Fruit fly (Drosophila melanogaster) whole organism, embryonic: ENCODE measurements around the gene CG13996.
A peak's percentile ranks its signal among the peaks of the same experiment; 100 is the strongest.

ENCODE experiments used
- Awh ChIP-seq: fragments of 200-800 bp; sonication (Bioruptor generic); IDR thresholded peaks from 2 replicates; pipeline ENCODE4, ENCODE4 v1.3.6; 2022; ENCODE audit warnings: missing biosample characterization, missing genetic modification characterization
- CG10267 ChIP-seq: fragments of 200-800 bp; sonication (Bioruptor generic); optimal IDR thresholded peaks from 2 replicates; lab custom pipeline; 2018; ENCODE audit warnings: missing biosample characterization, mild to moderate bottlenecking, missing genetic modification characterization, moderate library complexity
- CG12236 ChIP-seq: fragments of 200-800 bp; sonication (Bioruptor generic); optimal IDR thresholded peaks from 2 replicates; lab custom pipeline; 2016; ENCODE audit warnings: missing biosample characterization, missing genetic modification characterization
- CG13894 ChIP-seq: fragments of 200-800 bp; sonication (Bioruptor generic); optimal IDR thresholded peaks from 3 replicates; lab custom pipeline; 2018; ENCODE audit warnings: missing biosample characterization, mild to moderate bottlenecking, missing genetic modification characterization, moderate library complexity
- CG14667 ChIP-seq: fragments of 200-800 bp; sonication (Bioruptor generic); IDR thresholded peaks from 2 replicates; pipeline ENCODE4 v1.3.6; 2022; ENCODE audit warnings: missing biosample characterization, missing genetic modification characterization
- CG15269 ChIP-seq: fragments of 200-800 bp; sonication (Bioruptor generic); optimal IDR thresholded peaks from 2 replicates; lab custom pipeline; 2018; ENCODE audit warnings: missing biosample characterization, mild to moderate bottlenecking, missing genetic modification characterization, moderate library complexity
- CG15514 ChIP-seq: fragments of 200-800 bp; sonication (Bioruptor generic); optimal IDR thresholded peaks from 3 replicates; lab custom pipeline; 2017; ENCODE audit warnings: missing biosample characterization, missing genetic modification characterization, mild to moderate bottlenecking, moderate library complexity, missing genetic modification reagents
- CG16779 ChIP-seq: fragments of 200-800 bp; sonication (Bioruptor generic); IDR thresholded peaks from 2 replicates; pipeline ENCODE4 v1.3.6; 2022; ENCODE audit warnings: missing biosample characterization, missing genetic modification characterization
- CG17385 ChIP-seq: fragments of 200-800 bp; sonication (Bioruptor generic); optimal IDR thresholded peaks from 3 replicates; lab custom pipeline; 2018; ENCODE audit warnings: missing biosample characterization, mild to moderate bottlenecking, missing genetic modification characterization
- CG18599 ChIP-seq: fragments of 200-800 bp; sonication (Bioruptor generic); optimal IDR thresholded peaks from 3 replicates; lab custom pipeline; 2017; ENCODE audit warnings: missing biosample characterization, missing genetic modification characterization, mild to moderate bottlenecking, moderate library complexity, missing genetic modification reagents
- CG2120 ChIP-seq: fragments of 200-800 bp; sonication (Bioruptor generic); optimal IDR thresholded peaks from 3 replicates; lab custom pipeline; 2016; ENCODE audit warnings: missing biosample characterization, missing genetic modification characterization
- CG2129 ChIP-seq: fragments of 200-800 bp; sonication (Bioruptor generic); IDR thresholded peaks from 2 replicates; pipeline ENCODE4 v1.3.6; 2022; ENCODE audit warnings: missing biosample characterization, missing genetic modification characterization; ENCODE audit not compliant: partially characterized antibody
- CG2199 ChIP-seq: fragments of 200-800 bp; sonication (Bioruptor generic); IDR thresholded peaks from 3 replicates; pipeline ENCODE4 v1.3.6; 2022; ENCODE audit warnings: missing biosample characterization, missing genetic modification characterization
- CG2678 ChIP-seq: fragments of 200-800 bp; sonication (Bioruptor generic); optimal IDR thresholded peaks from 3 replicates; lab custom pipeline; 2019; ENCODE audit warnings: missing biosample characterization, mild to moderate bottlenecking, missing genetic modification characterization, moderate library complexity
- CG3065 ChIP-seq: fragments of 200-800 bp; sonication (Bioruptor generic); optimal IDR thresholded peaks from 2 replicates; lab custom pipeline; 2016; ENCODE audit warnings: missing biosample characterization, missing genetic modification characterization
- CG4424 ChIP-seq: fragments of 200-800 bp; sonication (Bioruptor generic); optimal IDR thresholded peaks from 3 replicates; lab custom pipeline; 2016; ENCODE audit warnings: missing biosample characterization, missing genetic modification characterization
- CG6254 ChIP-seq: fragments of 200-800 bp; sonication (Bioruptor generic); optimal IDR thresholded peaks from 3 replicates; lab custom pipeline; 2017; ENCODE audit warnings: mild to moderate bottlenecking, missing biosample characterization, missing genetic modification reagents, missing genetic modification characterization
- CG7372 ChIP-seq: fragments of 200-800 bp; sonication (Bioruptor generic); IDR thresholded peaks from 2 replicates; pipeline ENCODE4 v1.3.6; 2022; ENCODE audit warnings: missing biosample characterization, missing genetic modification characterization
- CG8290 ChIP-seq, 3 experiments: fragments of 200-800 bp; sonication (Bioruptor generic); optimal IDR thresholded peaks; 2 replicates each; lab custom pipeline; 2016 to 2019; ENCODE audit warnings: missing biosample characterization in 3 of 3, missing genetic modification characterization in 3 of 3, mild to moderate bottlenecking in 2 of 3, moderate library complexity in 1 of 3
- CG8924 ChIP-seq: fragments of 200-800 bp; optimal IDR thresholded peaks from 3 replicates; lab custom pipeline; 2019; ENCODE audit warnings: missing biosample characterization, mild to moderate bottlenecking, missing genetic modification characterization, moderate library complexity
- CG9437 ChIP-seq: fragments of 200-800 bp; sonication (Bioruptor generic); optimal IDR thresholded peaks from 2 replicates; lab custom pipeline; 2018; ENCODE audit warnings: missing biosample characterization, mild to moderate bottlenecking, missing genetic modification characterization
- CG9817 ChIP-seq: fragments of 200-800 bp; sonication (Bioruptor generic); optimal IDR thresholded peaks from 2 replicates; lab custom pipeline; 2018; ENCODE audit warnings: missing biosample characterization, mild to moderate bottlenecking, missing genetic modification characterization, moderate library complexity
- CG9876 ChIP-seq: fragments of 200-800 bp; sonication (Bioruptor generic); optimal IDR thresholded peaks from 2 replicates; lab custom pipeline; 2016; ENCODE audit warnings: missing biosample characterization, missing genetic modification characterization
- CoRest ChIP-seq: fragments of 200-800 bp; sonication (Bioruptor generic); optimal IDR thresholded peaks from 3 replicates; lab custom pipeline; 2018; ENCODE audit warnings: missing biosample characterization, mild to moderate bottlenecking, missing genetic modification characterization, moderate library complexity
- Drgx ChIP-seq: fragments of 200-800 bp; sonication (Bioruptor generic); IDR thresholded peaks from 2 replicates; pipeline ENCODE4 v1.3.6; 2022; ENCODE audit warnings: missing biosample characterization, missing genetic modification characterization
- Hand ChIP-seq: fragments of 200-800 bp; sonication (Bioruptor generic); optimal IDR thresholded peaks from 2 replicates; lab custom pipeline; 2017; ENCODE audit warnings: mild to moderate bottlenecking, missing biosample characterization, missing genetic modification reagents, missing genetic modification characterization
- Hey ChIP-seq: fragments of 200-800 bp; sonication (Bioruptor generic); optimal IDR thresholded peaks from 3 replicates; lab custom pipeline; 2018; ENCODE audit warnings: missing biosample characterization, mild to moderate bottlenecking, missing genetic modification characterization
- HmgZ ChIP-seq: fragments of 200-800 bp; sonication (Bioruptor generic); optimal IDR thresholded peaks from 2 replicates; lab custom pipeline; 2018; ENCODE audit warnings: missing biosample characterization, mild to moderate bottlenecking, missing genetic modification characterization
- Hr78 ChIP-seq, 2 experiments: fragments of 200-800 bp in 1 of 2; fragments of >200 bp in 1 of 2; sonication (Bioruptor generic) in 1 of 2; optimal IDR thresholded peaks; 2 replicates each; lab custom pipeline; 2017 to 2019; ENCODE audit warnings: missing biosample characterization in 2 of 2, missing genetic modification characterization in 2 of 2, mild to moderate bottlenecking in 1 of 2, moderate library complexity in 1 of 2
- Jarid2 ChIP-seq: fragments of 200-800 bp; sonication (Bioruptor generic); optimal IDR thresholded peaks from 3 replicates; lab custom pipeline; 2017; ENCODE audit warnings: mild to moderate bottlenecking, missing biosample characterization, missing genetic modification reagents, missing genetic modification characterization
- Lhr ChIP-seq: fragments of 200-800 bp; sonication (Bioruptor generic); optimal IDR thresholded peaks from 3 replicates; lab custom pipeline; 2017; ENCODE audit warnings: mild to moderate bottlenecking, missing biosample characterization, missing genetic modification reagents, missing genetic modification characterization
- Max ChIP-seq: fragments of 200-800 bp; sonication (Bioruptor generic); optimal IDR thresholded peaks from 2 replicates; lab custom pipeline; 2016; ENCODE audit warnings: missing biosample characterization, mild to moderate bottlenecking, missing genetic modification characterization
- Nf-YB ChIP-seq: fragments of 200-800 bp; sonication (Bioruptor generic); optimal IDR thresholded peaks from 3 replicates; lab custom pipeline; 2019; ENCODE audit warnings: missing biosample characterization, mild to moderate bottlenecking, missing genetic modification characterization, moderate library complexity
- Vsx1 ChIP-seq: fragments of 200-800 bp; sonication (Bioruptor generic); optimal IDR thresholded peaks from 2 replicates; lab custom pipeline; 2017; ENCODE audit warnings: missing biosample characterization, mild to moderate bottlenecking, missing genetic modification characterization, missing genetic modification reagents
- bcd ChIP-seq: fragments of 200-800 bp; sonication (Bioruptor generic); optimal IDR thresholded peaks from 2 replicates; lab custom pipeline; 2017; ENCODE audit warnings: missing biosample characterization, mild to moderate bottlenecking, missing genetic modification characterization
- dmrt11E ChIP-seq: fragments of 200-800 bp; sonication (Bioruptor generic); optimal IDR thresholded peaks from 3 replicates; lab custom pipeline; 2018; ENCODE audit warnings: missing biosample characterization, mild to moderate bottlenecking, missing genetic modification characterization, moderate library complexity
- gcm ChIP-seq: fragments of 200-800 bp; sonication (Bioruptor generic); optimal IDR thresholded peaks from 2 replicates; lab custom pipeline; 2019; ENCODE audit warnings: missing biosample characterization, mild to moderate bottlenecking, missing genetic modification characterization, moderate library complexity
- ind ChIP-seq: fragments of 200-800 bp; sonication (Bioruptor generic); optimal IDR thresholded peaks from 3 replicates; lab custom pipeline; 2016; ENCODE audit warnings: missing biosample characterization, missing genetic modification characterization
- lbe ChIP-seq: fragments of 200-800 bp; sonication (Bioruptor generic); optimal IDR thresholded peaks from 2 replicates; lab custom pipeline; 2016; ENCODE audit warnings: missing biosample characterization, mild to moderate bottlenecking, missing genetic modification characterization
- lov ChIP-seq, 2 experiments: fragments of 200-800 bp in 1 of 2; fragments of >200 bp in 1 of 2; sonication (Bioruptor generic) in 1 of 2; IDR thresholded peaks in 1 of 2; optimal IDR thresholded peaks in 1 of 2; 2 replicates in 1 of 2; 3 replicates in 1 of 2; pipeline versions ENCODE4 v1.3.6 to Lab custom; 2017 to 2022; ENCODE audit warnings: missing biosample characterization in 1 of 2, missing genetic modification characterization in 1 of 2
- org-1 ChIP-seq: fragments of 200-800 bp; sonication (Bioruptor generic); optimal IDR thresholded peaks from 2 replicates; lab custom pipeline; 2017; ENCODE audit warnings: missing biosample characterization, missing genetic modification characterization
- pita ChIP-seq: fragments of 200-800 bp; sonication (Bioruptor generic); optimal IDR thresholded peaks from 2 replicates; lab custom pipeline; 2017; ENCODE audit warnings: missing biosample characterization, mild to moderate bottlenecking, missing genetic modification characterization
- salm ChIP-seq: fragments of 200-800 bp; sonication (Bioruptor generic); optimal IDR thresholded peaks from 2 replicates; lab custom pipeline; 2018; ENCODE audit warnings: missing biosample characterization, mild to moderate bottlenecking, missing genetic modification characterization
- sqz ChIP-seq: fragments of 200-800 bp; sonication (Bioruptor generic); optimal IDR thresholded peaks from 3 replicates; lab custom pipeline; 2018; ENCODE audit warnings: missing biosample characterization, mild to moderate bottlenecking, missing genetic modification characterization
- tap ChIP-seq: fragments of 200-800 bp; optimal IDR thresholded peaks from 3 replicates; lab custom pipeline; 2019; ENCODE audit warnings: missing biosample characterization, mild to moderate bottlenecking, missing genetic modification characterization, moderate library complexity
- zen ChIP-seq: fragments of 200-800 bp; sonication (Bioruptor generic); optimal IDR thresholded peaks from 3 replicates; lab custom pipeline; 2018; ENCODE audit warnings: missing biosample characterization, mild to moderate bottlenecking, missing genetic modification characterization, moderate library complexity

Gene CG13996

DNA sequence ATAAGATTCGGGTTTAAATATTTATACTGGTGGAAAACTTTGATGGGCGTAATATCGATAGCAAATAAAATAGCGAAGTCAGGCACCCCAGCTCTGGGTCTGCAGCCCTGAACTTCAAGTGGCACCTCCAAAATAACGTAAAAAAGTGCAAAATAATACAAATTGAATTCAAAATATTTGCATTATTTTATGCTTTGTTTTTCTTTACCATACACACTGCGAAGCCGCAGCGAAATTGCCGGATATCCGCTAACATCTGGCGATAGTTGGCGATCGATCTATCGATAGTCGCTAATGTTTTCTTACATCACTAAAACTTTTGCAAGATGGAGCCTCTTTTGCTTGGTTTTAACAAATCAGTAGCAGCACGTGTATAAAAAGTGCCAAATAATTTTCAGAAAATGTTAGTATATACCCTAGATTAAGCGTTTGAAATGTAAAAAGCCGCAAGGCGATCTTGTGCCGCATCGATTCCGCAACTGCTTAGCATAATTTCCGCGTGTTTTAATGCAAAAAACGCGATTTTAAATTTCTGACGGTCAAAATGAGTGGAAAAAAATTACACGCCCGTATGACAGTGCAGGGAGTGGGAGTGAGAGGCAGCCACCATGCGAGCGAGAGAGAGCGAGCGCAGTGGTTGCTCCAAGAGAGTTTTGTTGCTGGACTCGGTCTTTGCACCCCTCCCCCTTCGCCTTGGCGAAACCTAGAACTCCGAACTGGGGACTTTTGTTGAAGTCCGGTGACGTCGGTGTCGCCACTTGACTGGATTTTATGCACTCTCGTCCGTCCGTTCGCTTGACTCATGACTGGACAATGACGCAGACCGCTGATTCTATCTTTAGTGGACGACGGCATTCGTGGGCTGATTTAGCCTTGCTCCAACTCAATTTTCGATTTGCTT, 39.0 kb upstream of the CG13996 start, which contains the start of gene eIF4A (continued):
- peak; percentile 76 for TF ChIP-seq Lhr (GFP tag; lab: Kevin White, UChicago)
- TF ChIP-seq Max = peak; percentile 50
- peak; percentile 89 for TF ChIP-seq CG9437 (GFP tag; lab: Kevin White, UChicago)
- TF ChIP-seq CG6254 = no peak
- no peak for TF ChIP-seq Hand (GFP tag; lab: Kevin White, UChicago)
- TF ChIP-seq tap (tag; lab: Kevin White, UChicago) = peak; percentile 19
- TF ChIP-seq CG2120 (GFP tag; lab: Kevin White, UChicago) = no peak
- TF ChIP-seq sqz (GFP tag; lab: Kevin White, UChicago) = peak; percentile 75
- peak; percentile 38 for TF ChIP-seq CG10267 (tag; lab: Kevin White, UChicago)
- no peak for TF ChIP-seq CG4424 (GFP tag; lab: Kevin White, UChicago)
- peak; percentile 66 for TF ChIP-seq pita (GFP tag; lab: Kevin White, UChicago)
- TF ChIP-seq Hey (tag; lab: Kevin White, UChicago) = no peak
- TF ChIP-seq CG8924 = peak; percentile 27
- TF ChIP-seq lov (optimal IDR thresholded peaks at IDR 0.05; lab: Kevin White, UChicago) = no peak
- no peak for TF ChIP-seq lov (GFP tag; IDR thresholded peaks at IDR 0.05; lab: Robert Waterston, UW)
- TF ChIP-seq zen (tag; lab: Kevin White, UChicago) = peak; percentile 40
- TF ChIP-seq CG18599 (GFP tag; lab: Kevin White, UChicago) = peak; percentile 11
- TF ChIP-seq CG16779 = no peak
- peak; percentile 75 for TF ChIP-seq gcm (GFP tag; lab: Kevin White, UChicago)
- TF ChIP-seq dmrt11E (tag; lab: Kevin White, UChicago) = peak; percentile 26
- no peak for TF ChIP-seq CG3065 (GFP tag; lab: Kevin White, UChicago)
- TF ChIP-seq CG2129 = no peak
- TF ChIP-seq CG9817 (tag; lab: Kevin White, UChicago) = peak; percentile 15
- peak; percentile 7 for TF ChIP-seq CG9876
- peak; percentile 1 for TF ChIP-seq Jarid2
- TF ChIP-seq Vsx1 (GFP tag; lab: Kevin White, UChicago) = peak; percentile 26
- no peak for TF ChIP-seq Drgx (GFP tag; lab: Robert Waterston, UW)
- TF ChIP-seq org-1 (GFP tag; lab: Kevin White, UChicago) = peak; percentile 16
- peak; percentile 15 for TF ChIP-seq HmgZ (tag; lab: Kevin White, UChicago)
- no peak for TF ChIP-seq CG14667 (GFP tag; lab: Robert Waterston, UW)
- peak; percentile 15 for TF ChIP-seq CG2678 (tag; lab: Kevin White, UChicago)
- no peak for TF ChIP-seq ind
- TF ChIP-seq CG15514 (GFP tag; lab: Kevin White, UChicago) = peak; percentile 41
- no peak for TF ChIP-seq CG2199 (GFP tag; lab: Robert Waterston, UW)
- peak; percentile 16 for TF ChIP-seq CG17385 (GFP tag; lab: Kevin White, UChicago)
- no peak for TF ChIP-seq Nf-YB (GFP tag; lab: Kevin White, UChicago)
- no peak for TF ChIP-seq CG8290 (GFP tag; optimal IDR thresholded peaks at IDR 0.05; lab: Kevin White, UChicago)
- peak in 1 of 2 experiments; percentile 37 for TF ChIP-seq CG8290 (tag; optimal IDR thresholded peaks at IDR 0.05; lab: Kevin White, UChicago)
- peak; percentile 52 for TF ChIP-seq salm
- no peak for TF ChIP-seq Awh (GFP tag; lab: Robert Waterston, UW)
- TF ChIP-seq Hr78 (GFP tag; optimal IDR thresholded peaks at IDR 0.05; lab: Kevin White, UChicago) = no peak
- TF ChIP-seq CG13894 (tag; lab: Kevin White, UChicago) = no peak
- peak; percentile 42 for TF ChIP-seq bcd (GFP tag; lab: Kevin White, UChicago)
- TF ChIP-seq CG7372 (GFP tag; lab: Robert Waterston, UW) = no peak
- TF ChIP-seq CG12236 (GFP tag; lab: Kevin White, UChicago) = no peak
- no peak for TF ChIP-seq CG15269 (tag; lab: Kevin White, UChicago)
- no peak for TF ChIP-seq lbe
- peak; percentile 53 for TF ChIP-seq CoRest (tag; lab: Kevin White, UChicago)
